Worm (Caenorhabditis elegans) whole organism, L4 larva: Measurements from ENCODE around the gene W03B1.9.

ENCODE experiments used
- aha-1 ChIP-seq: fragments of 150-350 bp; peaks from one replicate; lab custom pipeline; 2014; ENCODE audit warnings: missing biosample characterization, missing genetic modification characterization
- ama-1 ChIP-seq: fragments of 150-350 bp; optimal IDR thresholded peaks from 2 replicates; lab custom pipeline; 2014; ENCODE audit warnings: inconsistent platforms, mixed read lengths
- daf-12 ChIP-seq: fragments of 150-350 bp; optimal IDR thresholded peaks from 2 replicates; lab custom pipeline; 2014; ENCODE audit warnings: missing biosample characterization, missing genetic modification reagents, missing genetic modification characterization
- dpl-1 ChIP-seq: fragments of 150-350 bp; optimal IDR thresholded peaks from 2 replicates; lab custom pipeline; 2014; ENCODE audit warnings: missing biosample characterization, missing genetic modification reagents, missing genetic modification characterization
- fos-1 ChIP-seq: fragments of 150-350 bp; optimal IDR thresholded peaks from 2 replicates; lab custom pipeline; 2014; ENCODE audit warnings: missing biosample characterization, missing genetic modification characterization
- jun-1 ChIP-seq: fragments of 150-350 bp; optimal IDR thresholded peaks from 2 replicates; lab custom pipeline; 2014; ENCODE audit warnings: missing biosample characterization, missing genetic modification reagents, missing genetic modification characterization
- lin-38 ChIP-seq: fragments of 200-800 bp; sonication (Bioruptor generic); IDR thresholded peaks from 2 replicates; pipeline ENCODE4 v1.3.6; 2022; ENCODE audit warnings: missing genetic modification reagents, missing genetic modification characterization, missing compliant biosample characterization
- lin-39 ChIP-seq: fragments of 150-350 bp; optimal IDR thresholded peaks from 2 replicates; lab custom pipeline; 2014; ENCODE audit warnings: missing biosample characterization, missing genetic modification reagents, missing genetic modification characterization
- nhr-76 ChIP-seq: fragments of 150-350 bp; optimal IDR thresholded peaks from 2 replicates; lab custom pipeline; 2014; ENCODE audit warnings: missing biosample characterization, missing genetic modification characterization

DNA sequence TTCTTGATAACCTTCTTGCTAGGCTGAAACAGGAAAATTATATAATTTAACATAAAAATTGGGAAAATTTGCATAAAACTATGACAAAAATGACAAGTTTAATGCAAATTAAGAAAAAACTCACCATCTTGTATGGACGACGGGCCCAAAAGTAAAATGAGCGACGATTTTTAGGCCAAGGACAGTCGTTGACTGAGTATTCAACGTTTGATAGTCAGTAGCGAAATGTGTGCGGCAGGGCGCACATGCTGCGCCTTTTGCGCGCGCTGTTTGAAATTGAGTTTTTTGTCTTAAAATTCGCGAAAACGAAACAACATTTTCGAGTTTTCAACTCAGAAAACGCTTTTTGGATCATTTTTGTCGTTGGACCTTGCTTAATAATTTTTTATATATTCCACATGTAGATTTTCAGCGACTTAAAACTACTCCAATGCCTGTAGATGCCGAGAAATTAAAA lies 33.7 kb upstream of the W03B1.9 start, which contains the start of the genes rpl-7A and set-21:
- no peak for TF ChIP-seq lin-39 (tag; lab: Kevin White, UChicago)
- TF ChIP-seq dpl-1 (GFP tag; lab: Kevin White, UChicago) = peak; percentile 96
- no peak for TF ChIP-seq daf-12
- peak; percentile 100 for TF ChIP-seq lin-38
- TF ChIP-seq jun-1 (tag; lab: Kevin White, UChicago) = peak; percentile 70
- TF ChIP-seq nhr-76 (tag; lab: Kevin White, UChicago) = no peak
- peak; percentile 98 for TF ChIP-seq aha-1
- peak; percentile 40 for TF ChIP-seq fos-1 (tag; lab: Kevin White, UChicago)
- TF ChIP-seq ama-1 (lab: Kevin White, UChicago) = no peak
